Worm (Caenorhabditis elegans) whole organism, early embryonic: ENCODE data around the gene clec-66.

ENCODE experiments used
- B0310.2 ChIP-seq: sonication (generic microtip); optimal IDR thresholded peaks from 2 replicates; lab custom pipeline; 2016; ENCODE audit warnings: mild to moderate bottlenecking, missing genetic modification characterization, missing compliant biosample characterization
- F13C5.2 ChIP-seq: sonication (generic microtip); optimal IDR thresholded peaks from 2 replicates; lab custom pipeline; 2017; ENCODE audit warnings: mild to moderate bottlenecking, missing genetic modification characterization, inconsistent platforms, missing compliant biosample characterization
- aly-1 ChIP-seq: sonication (generic microtip); optimal IDR thresholded peaks from 2 replicates; lab custom pipeline; 2016; ENCODE audit warnings: missing genetic modification characterization, missing compliant biosample characterization
- ama-1 ChIP-seq: fragments of 150-350 bp; optimal IDR thresholded peaks from 2 replicates; lab custom pipeline; 2014
- ceh-13 ChIP-seq: fragments of 200-800 bp; sonication (Bioruptor generic); optimal IDR thresholded peaks from 2 replicates; lab custom pipeline; 2018; ENCODE audit warnings: mild to moderate bottlenecking, missing genetic modification characterization, missing compliant biosample characterization
- ceh-36 ChIP-seq: sonication (generic microtip); optimal IDR thresholded peaks from 2 replicates; lab custom pipeline; 2016; ENCODE audit warnings: missing genetic modification characterization, inconsistent platforms, missing compliant biosample characterization
- ets-7 ChIP-seq: sonication (generic microtip); optimal IDR thresholded peaks from 2 replicates; lab custom pipeline; 2016; ENCODE audit warnings: missing genotype, missing genetic modification characterization, missing compliant biosample characterization
- flt-1 ChIP-seq: fragments of 200-800 bp; sonication (Bioruptor generic); IDR thresholded peaks from 2 replicates; pipeline ENCODE4 v1.3.6; 2022; ENCODE audit warnings: missing genetic modification characterization, missing compliant biosample characterization
- hmbx-1 ChIP-seq: sonication (generic microtip); optimal IDR thresholded peaks from 2 replicates; lab custom pipeline; 2016; ENCODE audit warnings: mild to moderate bottlenecking, missing genetic modification characterization, missing compliant biosample characterization
- hmg-4 ChIP-seq: fragments of 200-800 bp; sonication (Bioruptor generic); optimal IDR thresholded peaks from 2 replicates; lab custom pipeline; 2018; ENCODE audit warnings: mild to moderate bottlenecking, missing genetic modification characterization, missing compliant biosample characterization
- hnd-1 ChIP-seq: sonication (generic microtip); optimal IDR thresholded peaks from 2 replicates; lab custom pipeline; 2016; ENCODE audit warnings: missing genetic modification characterization, missing compliant biosample characterization
- pes-1 ChIP-seq: fragments of 200-800 bp; sonication (Bioruptor generic); IDR thresholded peaks from 2 replicates; pipeline ENCODE4 v1.3.6; 2022; ENCODE audit warnings: missing genetic modification reagents, missing genetic modification characterization, missing compliant biosample characterization
- scrt-1 ChIP-seq: fragments of 200-800 bp; sonication (Bioruptor generic); IDR thresholded peaks from 2 replicates; pipeline ENCODE4 v1.3.6; 2022; ENCODE audit warnings: missing genetic modification characterization, missing compliant biosample characterization
- sea-1 ChIP-seq: fragments of 200-800 bp; sonication (Bioruptor generic); conservative IDR thresholded peaks from 2 replicates; pipeline ENCODE4 v1.3.6; 2022; ENCODE audit warnings: missing genetic modification characterization, missing compliant biosample characterization
- tbx-11 ChIP-seq: fragments of 200-800 bp; sonication (Bioruptor generic); IDR thresholded peaks from 2 replicates; pipeline ENCODE4 v1.3.6; 2022; ENCODE audit warnings: missing genetic modification characterization, missing compliant biosample characterization
- tbx-37 ChIP-seq: fragments of 200-800 bp; sonication (Bioruptor generic); conservative IDR thresholded peaks from 2 replicates; pipeline ENCODE4 v1.3.6; 2022; ENCODE audit warnings: missing genetic modification reagents, missing genetic modification characterization, missing compliant biosample characterization
- tra-4 ChIP-seq: sonication (generic microtip); optimal IDR thresholded peaks from 2 replicates; lab custom pipeline; 2017; ENCODE audit warnings: missing genetic modification characterization, missing compliant biosample characterization

Gene clec-66

ce11 chrII:12904174-12904573 is at the start of gene clec-66:
TSS of gene clec-66 (plus strand) at chrII:12904398.
- TF ChIP-seq hmbx-1 (tag; lab: Kevin White, UChicago) (no peak), ets-7 (tag; lab: Kevin White, UChicago) (no peak), tbx-11 (no peak), ceh-36 (tag; lab: Kevin White, UChicago) (no peak), sea-1 (GFP tag; lab: Robert Waterston, UW) (no peak), B0310.2 (no peak)

- TF ChIP-seq scrt-1 (GFP tag; lab: Robert Waterston, UW): no peak
- TF ChIP-seq tbx-37 (GFP tag; lab: Robert Waterston, UW): no peak
- no peak for TF ChIP-seq hmbx-1 (tag; lab: Kevin White, UChicago)
- no peak for TF ChIP-seq flt-1 (GFP tag; lab: Robert Waterston, UW)
- no peak for TF ChIP-seq pes-1 (GFP tag; lab: Robert Waterston, UW)
- no peak for TF ChIP-seq ceh-36 (tag; lab: Kevin White, UChicago)
These were observed 48.3 kb upstream of the clec-66 start, which contains the start of gene Y46G5A.29 for ce11 chrII:12855900-12856299. TSS of gene Y46G5A.29 (plus strand) at chrII:12856200.

ce11 chrII:12865604-12866003 is 38.6 kb upstream of the clec-66 start, which contains the start of gene snf-5:
TSS of gene snf-5 (minus strand) at chrII:12865785.
- TF ChIP-seq flt-1 (GFP tag; lab: Robert Waterston, UW) (no peak), ceh-13 (GFP tag; lab: Kevin White, UChicago) (no peak), sea-1 (GFP tag; lab: Robert Waterston, UW) (no peak), hmbx-1 (tag; lab: Kevin White, UChicago) (no peak)

ce11 chrII:12866079-12866478 is 38.1 kb upstream of the clec-66 start:
- TF ChIP-seq tbx-11: no peak
- no peak for TF ChIP-seq sea-1 (GFP tag; lab: Robert Waterston, UW)
- TF ChIP-seq hnd-1: no peak
- TF ChIP-seq pes-1 (GFP tag; lab: Robert Waterston, UW): no peak
- no peak for TF ChIP-seq aly-1 (tag; lab: Kevin White, UChicago)
- TF ChIP-seq ama-1: no peak
- TF ChIP-seq ceh-13 (GFP tag; lab: Kevin White, UChicago): no peak
- no peak for TF ChIP-seq ets-7 (tag; lab: Kevin White, UChicago)

ce11 chrII:12878071-12878668 is 26.0 kb upstream of the clec-66 start, which contains the start of gene gsy-1:
TSS of gene gsy-1 (minus strand) at chrII:12878121.
- TF ChIP-seq hnd-1 (no peak), tra-4 (tag; lab: Kevin White, UChicago) (no peak), flt-1 (GFP tag; lab: Robert Waterston, UW) (no peak), tbx-37 (GFP tag; lab: Robert Waterston, UW) (no peak), ama-1 (no peak), F13C5.2 (no peak)

ce11 chrII:12878697-12879096 is 25.5 kb upstream of the clec-66 start:
- no peak for TF ChIP-seq B0310.2
- no peak for TF ChIP-seq hnd-1
- TF ChIP-seq hmg-4 (GFP tag; lab: Kevin White, UChicago): no peak
- no peak for TF ChIP-seq sea-1 (GFP tag; lab: Robert Waterston, UW)
- TF ChIP-seq hmbx-1 (tag; lab: Kevin White, UChicago): no peak
- TF ChIP-seq pes-1 (GFP tag; lab: Robert Waterston, UW): no peak
- no peak for TF ChIP-seq aly-1 (tag; lab: Kevin White, UChicago)
- TF ChIP-seq F13C5.2: no peak
- no peak for TF ChIP-seq tbx-37 (GFP tag; lab: Robert Waterston, UW)
- TF ChIP-seq ets-7 (tag; lab: Kevin White, UChicago): no peak
- TF ChIP-seq ceh-13 (GFP tag; lab: Kevin White, UChicago): no peak
- TF ChIP-seq ceh-36 (tag; lab: Kevin White, UChicago): no peak
- TF ChIP-seq ama-1: no peak
- no peak for TF ChIP-seq tbx-11
- no peak for TF ChIP-seq flt-1 (GFP tag; lab: Robert Waterston, UW)
- no peak for TF ChIP-seq tra-4 (tag; lab: Kevin White, UChicago)
- no peak for TF ChIP-seq scrt-1 (GFP tag; lab: Robert Waterston, UW)

- TF ChIP-seq tbx-37 (GFP tag; lab: Robert Waterston, UW): no peak
- TF ChIP-seq scrt-1 (GFP tag; lab: Robert Waterston, UW): no peak
- no peak for TF ChIP-seq hmg-4 (GFP tag; lab: Kevin White, UChicago)
- no peak for TF ChIP-seq F13C5.2
- TF ChIP-seq ama-1: no peak
- TF ChIP-seq ceh-36 (tag; lab: Kevin White, UChicago): no peak
- TF ChIP-seq pes-1 (GFP tag; lab: Robert Waterston, UW): no peak
- TF ChIP-seq tbx-11: no peak
- TF ChIP-seq flt-1 (GFP tag; lab: Robert Waterston, UW): no peak
- TF ChIP-seq ceh-13 (GFP tag; lab: Kevin White, UChicago): no peak
- TF ChIP-seq aly-1 (tag; lab: Kevin White, UChicago): no peak
- no peak for TF ChIP-seq sea-1 (GFP tag; lab: Robert Waterston, UW)
- TF ChIP-seq hmbx-1 (tag; lab: Kevin White, UChicago): no peak
- no peak for TF ChIP-seq B0310.2
- no peak for TF ChIP-seq tra-4 (tag; lab: Kevin White, UChicago)
- no peak for TF ChIP-seq ets-7 (tag; lab: Kevin White, UChicago)
- TF ChIP-seq hnd-1: no peak
These were observed 24.4 kb upstream of the clec-66 start for ce11 chrII:12879758-12880157.

ce11 chrII:12880406-12880805 is 23.8 kb upstream of the clec-66 start, which contains the start of gene F35C5.1:
TSS of gene F35C5.1 (plus strand) at chrII:12880804.
- TF ChIP-seq tbx-11: no peak
- no peak for TF ChIP-seq hmbx-1 (tag; lab: Kevin White, UChicago)
- TF ChIP-seq pes-1 (GFP tag; lab: Robert Waterston, UW): no peak
- no peak for TF ChIP-seq hmg-4 (GFP tag; lab: Kevin White, UChicago)
- no peak for TF ChIP-seq ama-1
- no peak for TF ChIP-seq F13C5.2
- TF ChIP-seq hnd-1: no peak
- no peak for TF ChIP-seq ets-7 (tag; lab: Kevin White, UChicago)
- TF ChIP-seq B0310.2: no peak
- TF ChIP-seq ceh-36 (tag; lab: Kevin White, UChicago): no peak
- no peak for TF ChIP-seq aly-1 (tag; lab: Kevin White, UChicago)
- TF ChIP-seq ceh-13 (GFP tag; lab: Kevin White, UChicago): no peak
- no peak for TF ChIP-seq scrt-1 (GFP tag; lab: Robert Waterston, UW)
- no peak for TF ChIP-seq sea-1 (GFP tag; lab: Robert Waterston, UW)
